Worm (Caenorhabditis elegans) whole organism, young adult: ENCODE measurements around the gene pes-8.

Experiments used
- B0261.1 ChIP-seq: sonication (generic microtip); optimal IDR thresholded peaks from 2 replicates; lab custom pipeline; 2016; ENCODE audit warnings: mild to moderate bottlenecking, missing genetic modification characterization, moderate library complexity, missing compliant biosample characterization
- B0336.3 ChIP-seq: fragments of 200-800 bp; sonication (Bioruptor generic); IDR thresholded peaks from 2 replicates; pipeline ENCODE4 v1.3.6; 2022; ENCODE audit warnings: missing genetic modification characterization, missing compliant biosample characterization
- Y53G8AR.9 ChIP-seq: fragments of 200-800 bp; sonication (Bioruptor generic); conservative IDR thresholded peaks from 2 replicates; pipeline ENCODE4 v1.3.6; 2022; ENCODE audit warnings: missing genetic modification reagents, missing genetic modification characterization, missing compliant biosample characterization
- dpff-1 ChIP-seq: sonication (generic microtip); optimal IDR thresholded peaks from 2 replicates; lab custom pipeline; 2017; ENCODE audit warnings: mild to moderate bottlenecking, missing genetic modification characterization, missing compliant biosample characterization
- egrh-3 ChIP-seq: fragments of 200-800 bp; sonication (Bioruptor generic); IDR thresholded peaks from 2 replicates; pipeline ENCODE4 v1.3.6; 2022; ENCODE audit warnings: missing genetic modification reagents, missing genetic modification characterization, missing compliant biosample characterization
- let-526 ChIP-seq: fragments of 200-800 bp; sonication (Bioruptor generic); IDR thresholded peaks from 2 replicates; pipeline ENCODE4 v1.3.6; 2022; ENCODE audit warnings: missing genetic modification reagents, missing genetic modification characterization, missing compliant biosample characterization
- lin-35 ChIP-seq, 3 experiments: fragments of 150-350 bp in 2 of 3; sonication (generic microtip) in 1 of 3; optimal IDR thresholded peaks; 2 replicates each; lab custom pipeline; 2014 to 2018; ENCODE audit warnings: missing biosample characterization in 3 of 3, missing genetic modification characterization in 3 of 3, missing genetic modification reagents in 3 of 3
- sea-2 ChIP-seq: fragments of 200-800 bp; sonication (Bioruptor generic); IDR thresholded peaks from 2 replicates; pipeline ENCODE4 v1.3.6; 2022; ENCODE audit warnings: missing genetic modification characterization, missing compliant biosample characterization
- somi-1 ChIP-seq: fragments of 200-800 bp; sonication (Bioruptor generic); optimal IDR thresholded peaks from 2 replicates; lab custom pipeline; 2018; ENCODE audit warnings: mild to moderate bottlenecking, missing genetic modification characterization, missing compliant biosample characterization
- sptf-2 ChIP-seq: fragments of 200-800 bp; sonication (Bioruptor generic); optimal IDR thresholded peaks from 2 replicates; lab custom pipeline; 2018; ENCODE audit warnings: mild to moderate bottlenecking, missing genetic modification characterization, missing compliant biosample characterization

- TF ChIP-seq B0336.3 (no peak), let-526 (GFP tag; lab: Robert Waterston, UW) (no peak), Y53G8AR.9 (GFP tag; lab: Robert Waterston, UW) (no peak), somi-1 (GFP tag; lab: Kevin White, UChicago) (no peak), dpff-1 (tag; lab: Kevin White, UChicago) (no peak), lin-35 (GFP tag; optimal IDR thresholded peaks at IDR 0.05; lab: Kevin White, UChicago) (no peak), sea-2 (GFP tag; lab: Robert Waterston, UW) (no peak), egrh-3 (GFP tag; lab: Robert Waterston, UW) (no peak), sptf-2 (GFP tag; lab: Kevin White, UChicago) (no peak), B0261.1 (tag; lab: Kevin White, UChicago) (no peak)
Observed at ce11 chrX:9303422-9303821, 51.8 kb downstream of the pes-8 start, which contains the start of gene tmc-2.
